Fruit fly (Drosophila melanogaster): Measurements from ENCODE around the gene CG6125.

DNA sequence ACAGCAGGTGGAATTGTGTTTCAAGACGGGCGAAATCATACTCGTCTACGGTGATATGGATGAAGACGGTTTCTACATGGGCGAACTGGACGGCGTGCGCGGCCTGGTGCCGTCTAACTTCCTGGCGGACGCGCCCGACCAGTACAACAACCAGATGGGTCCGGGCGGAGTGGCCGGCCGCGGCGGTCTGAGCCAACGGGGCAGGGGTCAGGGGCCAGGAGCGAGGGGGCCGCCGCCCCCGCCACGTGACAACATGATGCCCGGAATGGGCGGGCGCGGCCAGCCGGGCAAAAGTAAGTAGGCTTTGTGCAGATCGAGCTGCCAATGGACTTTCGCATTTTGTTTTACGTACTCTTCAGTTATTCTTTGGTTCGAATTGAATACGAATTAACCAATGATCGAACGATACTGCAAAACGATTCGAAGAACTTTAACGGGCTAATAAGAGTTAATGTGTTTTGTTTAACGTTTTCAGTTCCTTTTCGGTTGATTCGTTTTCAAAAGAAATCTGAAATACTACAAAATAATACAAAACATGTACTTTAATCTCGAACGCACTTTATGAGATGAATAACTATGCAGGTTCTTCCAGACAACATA is 13.6 kb downstream of the CG6125 start:
- TF ChIP-seq CG8765 (GFP tag; IDR thresholded peaks at IDR 0.05): no peak
- TF ChIP-seq CG7556 (GFP tag; optimal IDR thresholded peaks at IDR 0.05): no peak

Data from whole organism, embryonic.